Fruit fly (Drosophila melanogaster): ENCODE results near the gene CG8001.

The CG8001 gene

DNA sequence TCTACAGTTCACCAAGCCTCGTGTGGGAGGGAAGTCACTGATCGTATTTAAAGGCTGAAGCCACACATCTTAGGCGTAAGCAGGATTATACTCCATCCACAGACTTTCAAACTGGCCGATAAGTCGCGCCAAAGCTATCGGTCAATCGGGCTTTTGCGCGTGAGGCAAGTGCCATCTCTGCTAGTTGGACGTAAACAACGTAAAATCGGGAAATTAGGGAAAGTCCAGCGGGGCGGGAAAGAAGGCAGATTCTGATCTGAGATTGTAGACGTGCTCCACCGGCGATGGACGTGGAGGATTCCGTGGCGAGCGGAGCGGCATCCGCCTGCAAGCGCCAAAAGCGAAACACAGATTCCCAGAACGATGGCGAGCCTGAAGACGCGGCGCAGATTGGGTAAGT is at the start of gene CG8001:
CG8001 (plus strand) TSS at position 17 of the 400 bp plus-strand sequence.
- TF ChIP-seq CG17801 (GFP tag; optimal IDR thresholded peaks at IDR 0.05; ENCODE audit: partially characterized antibody), result no peak

DNA sequence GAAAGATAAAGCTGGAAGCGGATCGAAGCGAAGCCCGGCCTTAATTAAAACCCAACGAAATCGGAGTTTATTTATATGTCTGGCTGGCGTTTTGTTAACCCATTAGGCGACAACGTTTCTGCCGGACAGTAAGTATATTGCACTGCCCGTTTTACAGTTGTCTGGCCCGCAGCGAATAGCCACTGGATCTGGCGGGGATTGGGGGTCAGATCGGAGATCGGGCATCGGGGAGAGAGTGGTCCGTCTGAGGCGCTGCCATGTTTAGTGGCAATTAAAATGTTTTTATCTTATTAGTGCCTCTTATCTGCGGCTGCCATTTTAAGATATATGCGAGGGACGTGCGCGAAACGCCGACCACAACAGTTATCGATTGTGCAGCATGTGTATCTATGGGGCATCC is 46.8 kb upstream of the CG8001 start:
- no peak for TF ChIP-seq CG17801 (GFP tag; optimal IDR thresholded peaks at IDR 0.05; ENCODE audit: partially characterized antibody)

DNA sequence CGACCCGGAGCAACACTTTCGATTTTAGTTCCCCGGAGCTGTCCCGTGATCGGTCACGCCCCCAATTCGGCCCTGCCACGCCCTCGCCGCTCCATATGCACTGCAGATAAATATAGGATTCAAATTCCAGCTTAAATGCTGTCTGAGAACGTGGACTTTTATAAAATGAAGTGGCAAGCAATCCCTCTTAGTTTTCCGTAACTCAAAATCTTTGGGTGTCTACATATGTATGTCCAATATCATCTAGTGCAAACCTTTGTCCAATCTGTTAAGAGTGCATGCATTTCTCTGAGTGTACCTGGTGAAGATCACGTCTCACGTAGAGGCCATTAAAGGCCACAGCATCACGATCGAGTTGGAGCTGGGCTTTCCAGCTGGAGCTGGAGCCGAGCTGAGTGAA is 45.4 kb upstream of the CG8001 start:
- no peak for TF ChIP-seq CG17801 (GFP tag; optimal IDR thresholded peaks at IDR 0.05; ENCODE audit: partially characterized antibody)

DNA sequence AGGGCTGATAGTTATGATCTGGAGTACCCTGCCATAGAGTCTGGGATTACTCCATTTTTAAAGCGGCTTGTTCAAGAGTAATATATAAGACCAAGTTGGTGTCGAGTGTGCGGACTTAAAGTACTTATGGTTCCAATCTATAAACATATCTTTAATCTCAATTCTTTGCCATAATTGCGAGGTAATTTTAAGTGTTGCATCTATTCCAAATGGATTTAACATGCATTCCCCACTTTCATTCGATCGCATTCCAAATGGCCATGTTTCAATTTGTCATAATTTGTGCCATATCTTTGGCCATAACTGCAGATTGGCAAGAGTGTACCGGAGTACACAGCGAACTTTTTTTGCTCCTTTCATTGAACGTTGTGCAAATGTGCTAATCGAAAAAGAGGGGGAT is 44.7 kb upstream of the CG8001 start:
- TF ChIP-seq CG17801 (GFP tag; optimal IDR thresholded peaks at IDR 0.05; ENCODE audit: partially characterized antibody), result no peak

DNA sequence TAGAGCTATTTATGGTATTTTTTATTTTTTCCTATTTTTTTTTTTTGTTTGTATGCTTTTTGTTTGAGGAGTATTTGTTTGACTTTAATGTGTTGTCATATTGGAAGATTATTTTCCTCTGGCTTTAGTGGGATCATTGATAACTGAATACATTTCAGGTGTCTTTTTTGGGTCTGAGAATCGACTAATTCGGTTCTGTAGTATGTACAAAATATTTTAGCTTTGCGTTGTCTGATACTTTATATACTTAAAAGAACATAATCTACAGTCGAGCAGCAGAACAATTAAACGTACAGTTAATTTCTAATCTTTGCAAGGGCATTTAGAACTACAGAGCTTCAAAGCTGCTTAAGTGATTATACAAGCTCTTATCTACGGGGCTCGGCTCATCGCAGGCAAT is 32.9 kb upstream of the CG8001 start, which contains the start of gene CG18171:
CG18171 (minus strand) TSS at position 101 of the 400 bp plus-strand sequence.
- TF ChIP-seq CG17801 (GFP tag; optimal IDR thresholded peaks at IDR 0.05; ENCODE audit: partially characterized antibody), result no peak

DNA sequence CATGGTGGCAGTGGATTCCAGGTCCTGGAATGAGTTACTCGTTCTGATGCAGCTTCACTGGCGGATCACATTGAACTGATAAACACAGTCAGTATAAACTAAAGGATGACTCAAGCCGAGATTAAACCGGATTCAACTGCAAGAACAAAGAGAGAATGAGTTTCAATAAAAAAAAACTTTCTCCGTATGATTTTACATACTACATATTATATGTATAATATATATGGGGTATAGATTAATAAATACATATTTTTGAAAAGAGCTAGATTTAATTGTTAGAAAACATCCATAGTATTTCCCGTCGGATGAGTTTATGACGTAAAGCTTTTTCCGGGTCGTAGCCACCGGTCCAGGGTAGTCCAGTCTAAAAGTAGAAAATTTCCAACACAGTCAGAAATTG is 31.9 kb upstream of the CG8001 start, which contains the start of gene CG12035:
CG12035 (plus strand) TSS at position 301 of the 400 bp plus-strand sequence.
- no peak for TF ChIP-seq CG17801 (GFP tag; optimal IDR thresholded peaks at IDR 0.05; ENCODE audit: partially characterized antibody)

DNA sequence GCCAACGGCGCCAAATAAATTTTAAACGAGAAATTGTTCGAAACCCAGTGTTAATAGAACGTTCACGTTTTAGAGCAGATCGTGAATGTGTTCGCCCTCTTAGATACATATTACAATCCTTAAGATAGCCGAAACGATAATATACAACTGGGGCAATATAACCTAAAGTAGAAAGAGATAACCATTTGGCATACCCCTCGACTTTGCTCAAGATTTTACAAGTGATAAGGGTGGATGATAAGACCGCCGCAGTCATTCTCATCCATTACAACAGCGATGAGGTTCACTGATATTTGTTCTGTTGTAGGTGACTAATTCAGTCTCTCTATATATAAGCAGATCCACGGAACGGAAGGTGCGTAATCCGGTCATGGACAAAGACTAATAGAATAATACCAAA is 29.2 kb upstream of the CG8001 start:
- TF ChIP-seq CG17801 (GFP tag; optimal IDR thresholded peaks at IDR 0.05; ENCODE audit: partially characterized antibody), result no peak

DNA sequence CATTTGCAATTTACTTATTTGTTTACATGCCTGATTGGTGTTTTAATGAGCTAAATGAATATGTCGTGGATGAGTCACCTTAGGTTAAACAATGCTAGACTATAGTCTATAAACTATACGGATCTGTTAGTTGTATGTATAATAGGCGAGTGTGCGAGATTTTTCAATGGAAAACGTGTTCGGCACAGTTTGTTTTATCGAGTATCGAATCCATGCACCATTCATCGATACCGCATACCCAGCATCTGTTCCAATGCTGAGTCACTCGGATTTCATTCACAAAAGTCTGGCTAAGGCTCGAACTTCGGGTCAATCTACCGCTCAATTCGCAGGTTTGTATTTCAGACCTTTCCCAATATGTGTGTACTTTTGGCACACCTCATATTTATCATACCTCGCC is 28.5 kb upstream of the CG8001 start:
- no peak for TF ChIP-seq CG17801 (GFP tag; optimal IDR thresholded peaks at IDR 0.05; ENCODE audit: partially characterized antibody)

DNA sequence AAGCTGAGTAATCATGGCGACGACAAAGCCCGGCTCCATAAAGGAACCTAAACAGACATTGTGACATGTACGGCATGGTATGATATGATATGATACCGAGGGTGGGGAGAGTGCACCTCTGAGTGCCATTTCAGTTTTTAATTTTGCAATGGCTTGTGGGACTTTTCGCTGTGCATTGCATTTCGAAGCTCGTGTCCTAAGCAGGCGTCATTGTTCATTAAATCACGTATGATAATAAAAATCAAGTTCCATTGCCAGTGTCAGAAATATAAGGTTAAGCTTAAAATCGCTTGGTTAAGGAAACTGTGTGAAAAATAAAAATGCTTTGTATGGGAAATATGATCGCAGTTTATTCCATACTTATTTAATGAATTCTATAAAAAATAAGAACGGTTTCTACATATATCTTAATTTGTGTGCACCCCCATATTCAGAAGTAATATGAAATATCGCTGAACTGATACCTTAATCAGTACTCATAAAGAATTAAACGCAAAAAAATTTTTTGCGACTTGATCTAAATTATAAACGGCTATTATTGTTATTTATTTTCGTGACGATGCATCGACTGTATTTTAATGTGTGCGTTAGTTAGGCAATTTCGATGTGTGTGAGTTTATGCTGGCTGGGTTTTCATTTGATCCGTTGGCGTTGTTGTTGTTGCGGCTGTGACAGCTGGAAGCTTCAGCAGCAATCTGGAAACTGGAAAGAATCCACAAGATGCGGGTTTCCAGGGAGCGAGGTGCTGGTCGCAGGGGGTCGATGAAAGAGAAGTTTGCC is 26.4 kb upstream of the CG8001 start:
- no peak for TF ChIP-seq CG17801 (GFP tag; optimal IDR thresholded peaks at IDR 0.05; ENCODE audit: partially characterized antibody)

DNA sequence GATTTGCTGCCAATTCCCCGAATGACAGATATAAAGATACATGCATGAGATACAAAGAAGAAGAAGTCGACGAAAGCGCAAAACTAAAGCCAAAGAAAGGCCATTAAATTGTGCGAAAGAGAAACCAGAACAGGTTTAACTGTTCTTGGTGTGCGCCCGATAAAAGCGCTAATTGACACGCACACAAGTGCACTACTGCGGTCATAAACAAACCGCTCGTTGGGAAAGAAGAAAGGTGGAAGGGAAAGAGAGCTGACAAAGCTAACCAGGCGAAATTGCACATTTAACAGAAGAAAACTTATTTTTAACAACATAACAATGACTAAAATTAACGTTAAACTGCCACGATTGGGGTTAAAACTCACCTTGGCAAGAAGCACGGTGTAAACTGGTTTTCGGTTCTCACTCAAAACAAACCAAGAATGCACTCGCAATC is 25.8 kb upstream of the CG8001 start:
- no peak for TF ChIP-seq CG17801 (GFP tag; optimal IDR thresholded peaks at IDR 0.05; ENCODE audit: partially characterized antibody)

DNA sequence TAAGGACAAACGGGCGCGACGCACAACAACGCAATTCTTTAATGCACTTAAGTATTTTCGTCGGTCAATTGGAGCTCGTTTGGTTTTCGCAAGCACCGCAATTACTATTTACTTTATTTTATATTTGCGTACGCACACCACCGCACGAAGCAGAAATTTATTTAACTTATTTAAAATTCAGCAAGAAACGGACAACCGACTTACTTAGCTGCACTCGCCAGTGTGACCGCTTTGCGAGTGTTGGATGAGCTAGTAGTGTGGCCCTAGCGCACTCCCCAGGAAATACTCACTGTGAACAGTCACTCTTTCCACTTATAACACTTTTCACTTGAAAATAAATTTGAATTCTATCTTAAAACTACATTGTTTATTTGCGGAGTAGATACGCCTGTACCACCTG is 25.1 kb upstream of the CG8001 start, which contains the start of gene drpr:
drpr (minus strand) TSS at position 235 of the 400 bp plus-strand sequence.
- TF ChIP-seq CG17801 (GFP tag; optimal IDR thresholded peaks at IDR 0.05; ENCODE audit: partially characterized antibody), result peak; percentile 45

DNA sequence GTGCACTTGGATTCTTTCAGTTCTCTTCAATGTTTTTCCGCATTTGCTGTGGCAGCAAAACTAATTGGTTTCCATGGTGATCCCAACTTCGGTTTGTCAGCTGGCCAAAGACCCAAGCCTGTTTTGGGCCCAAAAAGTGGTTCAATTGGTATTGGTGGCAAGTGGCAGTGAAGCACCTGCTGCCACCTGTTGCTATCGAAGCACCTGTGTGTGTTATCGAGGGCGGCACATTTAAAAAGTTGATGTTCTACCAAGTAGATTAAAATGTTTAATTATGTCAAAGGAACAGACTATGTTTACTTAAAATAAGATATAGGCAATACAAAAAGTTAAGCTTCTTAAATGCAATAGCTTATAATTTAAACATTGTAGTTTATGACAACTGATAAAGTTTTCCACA is 20.4 kb upstream of the CG8001 start, which contains the start of gene Oseg4:
Oseg4 (minus strand) TSS at position 165 of the 400 bp plus-strand sequence.
- no peak for TF ChIP-seq CG17801 (GFP tag; optimal IDR thresholded peaks at IDR 0.05; ENCODE audit: partially characterized antibody)

DNA sequence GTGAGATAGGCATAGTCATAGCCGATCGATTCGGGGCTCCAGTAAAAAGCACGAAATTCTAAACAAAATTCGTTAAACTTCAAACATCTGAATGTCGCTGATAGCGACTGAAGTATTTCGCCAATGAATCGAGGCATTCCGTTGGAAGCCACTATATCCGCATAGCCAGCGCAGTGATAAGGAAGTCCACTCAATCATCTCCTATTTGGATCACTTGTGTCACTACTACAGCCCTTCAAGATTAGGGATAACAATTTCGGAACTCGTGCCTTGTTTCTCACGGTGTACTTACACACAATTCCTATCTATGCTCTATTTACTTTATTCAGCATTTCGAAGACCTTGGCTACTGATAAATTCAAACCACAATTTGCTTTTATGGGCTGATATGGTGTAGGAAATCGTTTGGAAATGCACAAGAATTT is 18.0 kb upstream of the CG8001 start, which contains the start of gene PIG-Wb:
PIG-Wb (minus strand) TSS at position 209 of the 425 bp plus-strand sequence.
- no peak for TF ChIP-seq CG17801 (GFP tag; optimal IDR thresholded peaks at IDR 0.05; ENCODE audit: partially characterized antibody)

DNA sequence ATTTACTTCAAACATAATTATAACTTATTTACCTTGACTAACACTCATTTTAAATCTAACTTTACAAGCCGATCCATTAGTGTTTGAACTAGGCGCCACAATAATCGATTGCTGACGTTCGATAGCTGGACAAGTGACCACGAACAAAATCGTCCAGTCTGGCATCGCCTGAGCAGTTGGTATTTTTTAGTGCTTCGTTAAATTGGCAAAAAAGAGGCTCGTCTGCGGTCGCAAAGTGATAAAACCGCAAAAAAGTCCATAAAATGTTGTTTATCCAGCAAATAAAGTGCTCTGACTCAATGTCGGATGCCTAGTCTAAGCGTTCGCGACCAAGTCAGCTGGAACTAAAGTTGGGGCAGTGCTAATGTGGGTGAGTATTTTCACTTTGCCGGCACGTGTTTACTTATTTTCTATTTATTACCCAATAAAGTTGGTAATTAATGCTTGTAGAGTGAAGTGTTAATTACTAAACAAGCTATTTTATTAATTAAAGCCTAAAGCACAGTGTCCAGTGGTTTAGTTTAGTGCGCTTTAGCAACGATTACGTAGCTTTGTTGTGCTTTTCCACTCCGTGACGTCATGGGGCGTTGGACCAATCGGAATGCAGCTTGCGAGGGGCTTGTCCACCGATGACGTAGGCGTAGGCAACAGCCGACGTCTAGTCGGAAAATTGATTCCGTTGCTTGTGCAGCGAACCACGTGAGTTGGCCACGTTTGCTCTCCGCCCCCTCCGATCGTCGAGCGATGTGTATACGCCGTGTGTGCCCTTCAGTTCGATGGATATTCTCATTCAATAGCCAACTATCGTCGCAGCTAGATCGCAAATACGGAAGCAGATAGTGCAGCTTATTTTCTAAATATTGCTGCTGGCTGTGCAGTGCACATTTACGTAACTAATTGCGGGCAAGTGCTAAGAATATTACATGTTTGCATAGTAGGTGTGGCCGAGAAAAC is 17.3 kb upstream of the CG8001 start, which contains the start of gene Gk2:
Gk2 (plus strand) TSS at position 33 of the 954 bp plus-strand sequence.
- TF ChIP-seq CG17801 (GFP tag; optimal IDR thresholded peaks at IDR 0.05; ENCODE audit: partially characterized antibody), result no peak

DNA sequence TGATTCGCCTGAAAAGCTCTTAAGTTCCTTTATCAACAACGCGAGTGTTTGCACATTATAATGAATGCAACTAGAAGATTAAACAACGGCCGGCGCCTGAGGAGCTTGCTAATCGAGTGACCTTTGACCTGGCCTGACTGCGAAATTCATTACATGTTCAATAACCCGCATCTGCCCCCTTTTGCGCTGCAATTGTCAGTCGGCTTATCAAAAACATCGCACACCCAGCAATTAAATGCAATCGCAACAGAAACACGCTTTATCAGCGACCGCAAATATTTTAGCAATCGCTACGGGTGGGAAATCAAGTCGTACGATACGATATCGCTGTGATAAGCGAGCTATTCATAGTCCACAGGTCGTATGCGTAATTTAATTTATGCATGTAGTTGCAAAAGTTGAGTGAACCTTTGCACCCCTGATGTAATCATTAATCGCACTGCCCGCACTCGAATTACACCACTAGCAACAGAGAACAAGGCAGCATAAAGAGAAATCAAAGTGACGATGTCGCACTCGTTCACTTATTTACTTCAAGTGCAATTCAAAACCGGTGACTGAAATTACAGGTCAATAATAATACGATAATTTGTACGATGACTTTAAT is 16.3 kb upstream of the CG8001 start:
- TF ChIP-seq CG17801 (GFP tag; optimal IDR thresholded peaks at IDR 0.05; ENCODE audit: partially characterized antibody), result peak; percentile 3

All from ovary, adult (tissue).